Worm (Caenorhabditis elegans) whole organism, midembryonic: ENCODE measurements around the gene C50E3.7.

Source experiments
- cog-1 ChIP-seq: sonication (generic microtip); optimal IDR thresholded peaks from 2 replicates; lab custom pipeline; 2016; ENCODE audit warnings: missing genetic modification characterization, missing compliant biosample characterization
- flt-1 ChIP-seq: fragments of 200-800 bp; sonication (Bioruptor generic); IDR thresholded peaks from 2 replicates; pipeline ENCODE4 v1.3.6; 2022; ENCODE audit warnings: missing genetic modification characterization, missing compliant biosample characterization
- klf-2 ChIP-seq: fragments of 200-800 bp; sonication (Bioruptor generic); conservative IDR thresholded peaks from 2 replicates; pipeline ENCODE4 v1.3.6; 2022; ENCODE audit warnings: missing genetic modification reagents, missing genetic modification characterization, missing compliant biosample characterization
- ref-1 ChIP-seq: fragments of 200-800 bp; sonication (Bioruptor generic); conservative IDR thresholded peaks from 2 replicates; pipeline ENCODE4 v1.3.6; 2022; ENCODE audit warnings: missing genetic modification reagents, missing genetic modification characterization, missing compliant biosample characterization
- ztf-23 ChIP-seq: fragments of 200-800 bp; sonication (Bioruptor generic); IDR thresholded peaks from 2 replicates; pipeline ENCODE4 v1.3.6; 2022; ENCODE audit warnings: missing genetic modification reagents, missing genetic modification characterization, missing compliant biosample characterization

DNA sequence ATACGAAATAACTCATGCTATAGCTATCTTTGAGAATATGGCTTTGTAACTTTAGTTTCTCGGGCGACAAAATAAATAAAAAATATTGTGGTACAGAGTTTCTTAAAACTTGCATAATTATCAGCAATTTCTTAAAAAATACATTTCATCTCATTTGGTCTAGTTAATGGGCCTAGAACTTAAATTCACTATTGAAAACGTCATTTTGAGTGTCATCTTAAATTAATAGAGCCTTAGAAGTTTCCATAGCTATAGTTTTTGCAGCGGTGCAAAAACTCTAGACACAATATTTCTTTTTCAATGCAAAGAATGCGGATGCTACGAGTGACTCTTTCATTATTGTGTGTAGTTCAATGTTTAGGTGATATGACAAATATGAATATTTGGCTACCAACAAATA, 13.9 kb upstream of the C50E3.7 start, which contains the start of gene clec-215:
- TF ChIP-seq cog-1 (tag; lab: Kevin White, UChicago) (no peak), ref-1 (GFP tag; lab: Robert Waterston, UW) (no peak), klf-2 (no peak), flt-1 (GFP tag; lab: Robert Waterston, UW) (no peak), ztf-23 (GFP tag; lab: Robert Waterston, UW) (no peak)
